Worm (Caenorhabditis elegans) whole organism, late embryonic: ENCODE data around the gene lir-1.

Source experiments
- K02D7.2 ChIP-seq: sonication (generic microtip); optimal IDR thresholded peaks from 2 replicates; lab custom pipeline; 2017; ENCODE audit warnings: mild to moderate bottlenecking, missing genetic modification characterization, missing compliant biosample characterization
- ceh-2 ChIP-seq: sonication (generic microtip); optimal IDR thresholded peaks from 2 replicates; lab custom pipeline; 2016; ENCODE audit warnings: missing genotype, missing genetic modification characterization, missing compliant biosample characterization
- ceh-34 ChIP-seq: sonication (generic microtip); optimal IDR thresholded peaks from 2 replicates; lab custom pipeline; 2016; ENCODE audit warnings: mild to moderate bottlenecking, missing genetic modification characterization, missing compliant biosample characterization
- hlh-30 ChIP-seq: sonication (generic microtip); optimal IDR thresholded peaks from 2 replicates; lab custom pipeline; 2017; ENCODE audit warnings: antibody characterized with exemption, missing genetic modification characterization, missing compliant biosample characterization; ENCODE audit not compliant: insufficient read depth
- lin-11 ChIP-seq: fragments of 200-800 bp; sonication (Bioruptor generic); optimal IDR thresholded peaks from 2 replicates; lab custom pipeline; 2018; ENCODE audit warnings: mild to moderate bottlenecking, missing genetic modification characterization, missing compliant biosample characterization

DNA sequence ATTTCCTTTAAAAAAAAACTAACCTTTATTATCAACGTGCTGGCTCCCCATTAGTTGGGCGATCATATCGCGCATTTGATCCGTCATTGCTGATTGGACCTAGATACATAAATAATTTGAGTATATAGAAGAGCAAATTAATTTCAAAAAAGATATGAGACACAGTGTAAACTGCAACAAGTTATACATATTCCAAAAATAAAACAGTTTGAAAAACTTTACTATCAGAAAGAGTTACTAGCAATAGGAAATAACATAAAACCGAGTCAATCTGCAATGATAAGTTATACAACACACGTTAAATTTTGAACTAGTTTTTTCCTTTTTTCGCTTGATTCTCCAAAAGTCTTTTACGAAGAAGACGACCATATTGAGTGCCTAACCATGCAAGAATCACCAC is 35.6 kb downstream of the lir-1 start, which contains the start of gene luc-7L:
- TF ChIP-seq ceh-34 (tag; lab: Kevin White, UChicago) = no peak
- TF ChIP-seq hlh-30 (tag; lab: Kevin White, UChicago) = no peak
- TF ChIP-seq K02D7.2 (tag; lab: Kevin White, UChicago) = no peak
- no peak for TF ChIP-seq ceh-2
- TF ChIP-seq lin-11 = no peak
